Worm (Caenorhabditis elegans): ENCODE data around the gene BE0003N10.6.

Gene BE0003N10.6

DNA sequence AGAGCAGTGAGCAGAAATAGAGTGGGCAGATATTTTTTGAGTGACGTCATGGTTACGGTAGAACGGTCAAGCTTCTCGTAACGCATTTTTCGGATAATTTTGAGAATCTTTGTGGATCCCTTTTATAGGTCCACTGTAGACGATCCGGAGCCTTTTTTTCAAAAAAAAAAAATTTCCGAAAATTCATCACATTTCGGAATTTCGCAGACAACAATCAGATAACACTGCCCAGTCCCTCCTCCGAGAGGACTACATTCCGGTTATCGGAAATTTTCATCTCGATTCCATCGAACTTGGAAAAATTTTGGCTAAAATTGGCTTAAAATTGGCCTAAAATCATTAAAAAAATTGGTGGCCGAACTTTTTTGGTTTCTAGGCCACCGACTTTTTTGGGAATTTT is at the start of gene BE0003N10.6:
BE0003N10.6 (minus strand) TSS at position 101 of the 400 bp plus-strand sequence.
- no peak for TF ChIP-seq fax-1 (tag; optimal IDR thresholded peaks at IDR 0.05)
- no peak for TF ChIP-seq lim-6 (tag; optimal IDR thresholded peaks at IDR 0.05)
- TF ChIP-seq nhr-11 (tag; optimal IDR thresholded peaks at IDR 0.05): no peak
- no peak for TF ChIP-seq sox-4 (tag; optimal IDR thresholded peaks at IDR 0.05)
- TF ChIP-seq hlh-13 (GFP tag; optimal IDR thresholded peaks at IDR 0.05): no peak
- no peak for TF ChIP-seq tbx-7 (tag; optimal IDR thresholded peaks at IDR 0.05)
- no peak for TF ChIP-seq dmd-4 (tag; optimal IDR thresholded peaks at IDR 0.05; ENCODE audit: borderline replicate concordance)
- no peak for TF ChIP-seq sdc-2 (tag; optimal IDR thresholded peaks at IDR 0.05)
- TF ChIP-seq pax-1 (tag; optimal IDR thresholded peaks at IDR 0.05): no peak
- TF ChIP-seq pha-4 (tag; optimal IDR thresholded peaks at IDR 0.05): no peak
- no peak for TF ChIP-seq C38D4.7 (GFP tag; optimal IDR thresholded peaks at IDR 0.05)

ce11 chrIII:1102908-1103307 is 43.0 kb upstream of the BE0003N10.6 start, which contains the start of gene exc-6:
TSS of gene exc-6 (plus strand) at chrIII:1103208.
- no peak for TF ChIP-seq pag-3 (tag; optimal IDR thresholded peaks at IDR 0.05; ENCODE audit: borderline replicate concordance)
- TF ChIP-seq fkh-6 (tag; optimal IDR thresholded peaks at IDR 0.05): no peak
- TF ChIP-seq ref-2 (tag; optimal IDR thresholded peaks at IDR 0.05): no peak
- TF ChIP-seq ttx-3 (tag; optimal IDR thresholded peaks at IDR 0.05): no peak
- TF ChIP-seq C08G9.2 (tag; optimal IDR thresholded peaks at IDR 0.05): no peak
- TF ChIP-seq ceh-14 (tag; optimal IDR thresholded peaks at IDR 0.05): no peak
- TF ChIP-seq eyg-1 (tag; optimal IDR thresholded peaks at IDR 0.05): no peak
- no peak for TF ChIP-seq pax-1 (tag; optimal IDR thresholded peaks at IDR 0.05)
- TF ChIP-seq ceh-34 (tag; optimal IDR thresholded peaks at IDR 0.05): no peak
- TF ChIP-seq madf-2 (tag; optimal IDR thresholded peaks at IDR 0.05): no peak
- TF ChIP-seq ceh-30 (tag; optimal IDR thresholded peaks at IDR 0.05): no peak
- TF ChIP-seq unc-3 (GFP tag; conservative IDR thresholded peaks at IDR 0.05): no peak
- TF ChIP-seq unc-3 (tag; optimal IDR thresholded peaks at IDR 0.05): no peak

DNA sequence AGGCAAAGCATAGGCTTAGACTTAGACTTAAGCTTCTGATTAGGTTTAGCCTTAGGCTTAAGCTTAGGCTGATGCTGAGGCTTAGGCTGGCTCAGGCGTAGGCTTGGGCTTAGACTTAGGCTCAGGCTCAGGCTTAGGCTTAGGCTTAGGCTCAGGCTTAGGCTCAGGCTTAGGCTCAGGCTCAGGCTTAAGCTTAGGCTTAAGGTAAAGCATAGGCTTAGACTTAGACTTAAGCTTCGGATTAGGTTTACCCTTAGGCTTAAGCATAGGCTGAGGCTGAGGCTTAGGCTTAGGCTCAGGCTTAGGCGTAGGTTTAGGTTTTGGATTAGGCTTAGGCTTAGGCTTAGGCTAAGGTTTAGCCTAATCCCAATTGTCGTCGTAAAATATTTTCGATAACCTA is 39.7 kb upstream of the BE0003N10.6 start:
- TF ChIP-seq ceh-34 (tag; optimal IDR thresholded peaks at IDR 0.05) (no peak), dve-1 (tag; optimal IDR thresholded peaks at IDR 0.05) (peak; percentile 92), fkh-6 (tag; optimal IDR thresholded peaks at IDR 0.05) (no peak)

DNA sequence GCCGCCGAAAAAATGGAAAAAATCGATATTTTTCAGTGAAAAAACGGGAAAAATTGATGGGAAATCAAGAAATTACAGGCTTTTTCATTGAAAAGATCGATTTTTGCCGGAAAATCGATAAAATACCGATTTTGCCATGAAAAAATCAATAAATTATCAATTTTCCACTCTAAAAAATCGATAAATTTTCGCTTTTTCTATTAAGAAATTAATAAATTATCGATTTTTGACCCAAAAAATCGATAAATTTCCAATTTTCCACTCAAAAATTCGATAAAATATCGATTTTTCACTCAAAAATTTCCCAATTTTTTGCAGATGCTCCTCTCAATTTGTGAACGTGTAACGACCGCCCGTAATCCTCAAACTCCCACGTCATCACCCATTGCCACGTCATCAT is 34.5 kb upstream of the BE0003N10.6 start:
- TF ChIP-seq F13H6.1 (tag; optimal IDR thresholded peaks at IDR 0.05): no peak
- peak; percentile 30 for TF ChIP-seq ceh-48 (tag; optimal IDR thresholded peaks at IDR 0.05)

ce11 chrIII:1084971-1085370 is 25.1 kb upstream of the BE0003N10.6 start:
- TF ChIP-seq ceh-2 (tag; optimal IDR thresholded peaks at IDR 0.05) (no peak), ceh-45 (GFP tag; IDR thresholded peaks at IDR 0.05) (no peak), unc-86 (tag; optimal IDR thresholded peaks at IDR 0.05) (no peak), ceh-24 (tag; optimal IDR thresholded peaks at IDR 0.05) (no peak), ceh-48 (tag; optimal IDR thresholded peaks at IDR 0.05) (peak; percentile 69)

ce11 chrIII:1081101-1081500 is 21.2 kb upstream of the BE0003N10.6 start, which contains the start of gene par-2:
TSS of gene par-2 (plus strand) at chrIII:1081401.
- TF ChIP-seq dve-1 (tag; optimal IDR thresholded peaks at IDR 0.05) (no peak), ama-1 (optimal IDR thresholded peaks at IDR 0.05) (no peak), ceh-48 (tag; optimal IDR thresholded peaks at IDR 0.05) (no peak), hlh-13 (GFP tag; optimal IDR thresholded peaks at IDR 0.05) (no peak), K02D7.2 (tag; optimal IDR thresholded peaks at IDR 0.05) (no peak), fax-1 (tag; optimal IDR thresholded peaks at IDR 0.05) (no peak), unc-86 (tag; optimal IDR thresholded peaks at IDR 0.05) (no peak), ceh-30 (tag; optimal IDR thresholded peaks at IDR 0.05) (no peak), Y22D7AL.16 (tag; optimal IDR thresholded peaks at IDR 0.05) (no peak)
